Worm (Caenorhabditis elegans) whole organism, young adult: ENCODE results near the gene str-246.

ENCODE experiments used
- B0336.3 ChIP-seq: fragments of 200-800 bp; sonication (Bioruptor generic); IDR thresholded peaks from 2 replicates; pipeline ENCODE4 v1.3.6; 2022; ENCODE audit warnings: missing genetic modification characterization, missing compliant biosample characterization
- C06A6.2 ChIP-seq: fragments of 200-800 bp; sonication (Bioruptor generic); conservative IDR thresholded peaks from 2 replicates; pipeline ENCODE4 v1.3.6; 2022; ENCODE audit warnings: missing genetic modification characterization, missing compliant biosample characterization
- D2030.7 ChIP-seq: fragments of 200-800 bp; sonication (Bioruptor generic); IDR thresholded peaks from 2 replicates; pipeline ENCODE4 v1.3.6; 2022; ENCODE audit warnings: missing genetic modification reagents, missing genetic modification characterization, missing compliant biosample characterization
- F33H1.4 ChIP-seq: fragments of 200-800 bp; sonication (Bioruptor generic); IDR thresholded peaks from 2 replicates; pipeline ENCODE4 v1.3.6; 2022; ENCODE audit warnings: missing genetic modification reagents, missing genetic modification characterization, missing compliant biosample characterization
- F39B2.1 ChIP-seq: fragments of 200-800 bp; sonication (Bioruptor generic); IDR thresholded peaks from 2 replicates; pipeline ENCODE4 v1.3.6; 2022; ENCODE audit warnings: missing genetic modification reagents, missing genetic modification characterization, missing compliant biosample characterization
- F57C9.4 ChIP-seq: sonication (generic microtip); optimal IDR thresholded peaks from 2 replicates; lab custom pipeline; 2017; ENCODE audit warnings: mild to moderate bottlenecking, missing genetic modification characterization, missing compliant biosample characterization
- K11D2.4 ChIP-seq: fragments of 200-800 bp; sonication (Bioruptor generic); IDR thresholded peaks from 2 replicates; pipeline ENCODE4 v1.3.6; 2022; ENCODE audit warnings: missing genetic modification reagents, missing genetic modification characterization, missing compliant biosample characterization
- K12H6.12 ChIP-seq: fragments of 200-800 bp; sonication (Bioruptor generic); optimal IDR thresholded peaks from 2 replicates; lab custom pipeline; 2018; ENCODE audit warnings: mild to moderate bottlenecking, missing genetic modification characterization, missing compliant biosample characterization
- Y53F4B.3 ChIP-seq: fragments of 200-800 bp; sonication (Bioruptor generic); IDR thresholded peaks from 2 replicates; pipeline ENCODE4 v1.3.6; 2022; ENCODE audit warnings: missing genetic modification reagents, missing genetic modification characterization, missing compliant biosample characterization
- Y56A3A.18 ChIP-seq: fragments of 200-800 bp; sonication (Bioruptor generic); IDR thresholded peaks from 2 replicates; pipeline ENCODE4 v1.3.6; 2022; ENCODE audit warnings: missing genetic modification reagents, missing genetic modification characterization, missing compliant biosample characterization
- Y79H2A.3 ChIP-seq: fragments of 200-800 bp; sonication (Bioruptor generic); conservative IDR thresholded peaks from 2 replicates; pipeline ENCODE4 v1.3.6; 2022; ENCODE audit warnings: missing genetic modification reagents, missing genetic modification characterization, missing compliant biosample characterization
- aptf-2 ChIP-seq: fragments of 200-800 bp; sonication (Bioruptor generic); conservative IDR thresholded peaks from 2 replicates; pipeline ENCODE4 v1.3.6; 2022; ENCODE audit warnings: missing genetic modification reagents, missing genetic modification characterization, missing compliant biosample characterization
- cebp-1 ChIP-seq, 2 experiments: fragments of 200-800 bp in 1 of 2; sonication (Bioruptor generic) in 1 of 2; sonication (generic microtip) in 1 of 2; IDR thresholded peaks in 1 of 2; optimal IDR thresholded peaks in 1 of 2; 2 replicates each; pipeline versions ENCODE4 v1.3.6 to Lab custom; 2017 to 2022; ENCODE audit warnings: missing compliant biosample characterization in 2 of 2, missing genetic modification characterization in 2 of 2, mild to moderate bottlenecking in 1 of 2, missing genetic modification reagents in 1 of 2, moderate library complexity in 1 of 2
- ceh-100 ChIP-seq: fragments of 200-800 bp; sonication (Bioruptor generic); IDR thresholded peaks from 2 replicates; pipeline ENCODE4 v1.3.6; 2022; ENCODE audit warnings: missing genetic modification reagents, missing genetic modification characterization, missing compliant biosample characterization
- ceh-27 ChIP-seq: fragments of 200-800 bp; sonication (Bioruptor generic); optimal IDR thresholded peaks from 2 replicates; lab custom pipeline; 2018; ENCODE audit warnings: mild to moderate bottlenecking, missing genetic modification characterization, moderate library complexity, missing compliant biosample characterization
- egl-18 ChIP-seq: fragments of 200-800 bp; sonication (Bioruptor generic); IDR thresholded peaks from 2 replicates; pipeline ENCODE4 v1.3.6; 2022; ENCODE audit warnings: missing genetic modification reagents, missing genetic modification characterization, missing compliant biosample characterization
- egrh-3 ChIP-seq: fragments of 200-800 bp; sonication (Bioruptor generic); IDR thresholded peaks from 2 replicates; pipeline ENCODE4 v1.3.6; 2022; ENCODE audit warnings: missing genetic modification reagents, missing genetic modification characterization, missing compliant biosample characterization
- hlh-26 ChIP-seq: fragments of 200-800 bp; sonication (Bioruptor generic); conservative IDR thresholded peaks from 2 replicates; pipeline ENCODE4 v1.3.6; 2022; ENCODE audit warnings: missing genetic modification reagents, missing genetic modification characterization, missing compliant biosample characterization
- hmg-1.2 ChIP-seq: fragments of 200-800 bp; sonication (Bioruptor generic); IDR thresholded peaks from 2 replicates; pipeline ENCODE4 v1.3.6; 2022; ENCODE audit warnings: missing genetic modification reagents, missing genetic modification characterization, missing compliant biosample characterization
- hmg-20 ChIP-seq: fragments of 200-800 bp; sonication (Bioruptor generic); IDR thresholded peaks from 2 replicates; pipeline ENCODE4 v1.3.6; 2022; ENCODE audit warnings: missing genetic modification reagents, missing genetic modification characterization, missing compliant biosample characterization
- let-607 ChIP-seq, 2 experiments: fragments of 200-800 bp in 1 of 2; sonication (Bioruptor generic) in 1 of 2; sonication (generic microtip) in 1 of 2; optimal IDR thresholded peaks; 2 replicates each; lab custom pipeline; 2016 to 2018; ENCODE audit warnings: mild to moderate bottlenecking in 2 of 2, missing compliant biosample characterization in 2 of 2, missing genetic modification characterization in 2 of 2, moderate library complexity in 2 of 2, missing genotype in 1 of 2
- lin-26 ChIP-seq: fragments of 200-800 bp; sonication (Bioruptor generic); IDR thresholded peaks from 2 replicates; pipeline ENCODE4 v1.3.6; 2022; ENCODE audit warnings: missing genetic modification reagents, missing genetic modification characterization, missing compliant biosample characterization
- lin-35 ChIP-seq, 3 experiments: fragments of 150-350 bp in 2 of 3; sonication (generic microtip) in 1 of 3; optimal IDR thresholded peaks; 2 replicates each; lab custom pipeline; 2014 to 2018; ENCODE audit warnings: missing biosample characterization in 3 of 3, missing genetic modification characterization in 3 of 3, missing genetic modification reagents in 3 of 3
- lin-40 ChIP-seq: sonication (generic microtip); optimal IDR thresholded peaks from 2 replicates; lab custom pipeline; 2016; ENCODE audit warnings: missing genetic modification characterization, mild to moderate bottlenecking, missing compliant biosample characterization, missing genotype, missing genetic modification reagents
- lin-54 ChIP-seq: fragments of 200-800 bp; sonication (Bioruptor generic); optimal IDR thresholded peaks from 2 replicates; lab custom pipeline; 2018; ENCODE audit warnings: mild to moderate bottlenecking, missing genetic modification characterization, missing compliant biosample characterization
- lsl-1 ChIP-seq: fragments of 200-800 bp; sonication (Bioruptor generic); optimal IDR thresholded peaks from 2 replicates; lab custom pipeline; 2018; ENCODE audit warnings: mild to moderate bottlenecking, missing genetic modification characterization, moderate library complexity, missing compliant biosample characterization
- lsy-27 ChIP-seq: sonication (generic microtip); optimal IDR thresholded peaks from 2 replicates; lab custom pipeline; 2017; ENCODE audit warnings: missing genetic modification characterization, mild to moderate bottlenecking, missing compliant biosample characterization, antibody characterized with exemption, missing genotype, borderline replicate concordance; ENCODE audit not compliant: insufficient read depth
- madf-6 ChIP-seq: fragments of 200-800 bp; sonication (Bioruptor generic); IDR thresholded peaks from 2 replicates; pipeline ENCODE4 v1.3.6; 2022; ENCODE audit warnings: missing genetic modification reagents, missing genetic modification characterization, missing compliant biosample characterization
- mcd-1 ChIP-seq: fragments of 200-800 bp; sonication (Bioruptor generic); IDR thresholded peaks from 2 replicates; pipeline ENCODE4 v1.3.6; 2022; ENCODE audit warnings: missing genetic modification reagents, missing genetic modification characterization, missing compliant biosample characterization
- mxl-1 ChIP-seq: sonication (generic microtip); optimal IDR thresholded peaks from 2 replicates; lab custom pipeline; 2016; ENCODE audit warnings: missing genetic modification characterization, missing compliant biosample characterization
- nhr-80 ChIP-seq: sonication (generic microtip); optimal IDR thresholded peaks from 2 replicates; lab custom pipeline; 2016; ENCODE audit warnings: missing genetic modification characterization, missing compliant biosample characterization
- somi-1 ChIP-seq: fragments of 200-800 bp; sonication (Bioruptor generic); optimal IDR thresholded peaks from 2 replicates; lab custom pipeline; 2018; ENCODE audit warnings: mild to moderate bottlenecking, missing genetic modification characterization, missing compliant biosample characterization
- tbp1 ChIP-seq: fragments of 200-800 bp; sonication (Bioruptor generic); optimal IDR thresholded peaks from 2 replicates; lab custom pipeline; 2018; ENCODE audit warnings: mild to moderate bottlenecking, missing genetic modification characterization, missing compliant biosample characterization
- tlf-1 ChIP-seq: fragments of 200-800 bp; sonication (Bioruptor generic); optimal IDR thresholded peaks from 2 replicates; lab custom pipeline; 2018; ENCODE audit warnings: mild to moderate bottlenecking, missing genetic modification characterization, missing compliant biosample characterization
- unc-130 ChIP-seq: sonication (generic microtip); optimal IDR thresholded peaks from 2 replicates; lab custom pipeline; 2016; ENCODE audit warnings: missing genetic modification reagents, missing genetic modification characterization, missing compliant biosample characterization
- unc-62 ChIP-seq: fragments of 150-350 bp; optimal IDR thresholded peaks from 2 replicates; lab custom pipeline; 2014; ENCODE audit warnings: missing biosample characterization, missing genetic modification reagents, missing genetic modification characterization
- xnd-1 ChIP-seq: sonication (generic microtip); optimal IDR thresholded peaks from 2 replicates; lab custom pipeline; 2016; ENCODE audit warnings: missing genotype, missing genetic modification reagents, missing genetic modification characterization, missing compliant biosample characterization
- zfh-2 ChIP-seq: fragments of 200-800 bp; sonication (Bioruptor generic); conservative IDR thresholded peaks from 2 replicates; pipeline ENCODE4 v1.3.6; 2022; ENCODE audit warnings: missing genetic modification reagents, missing genetic modification characterization, missing compliant biosample characterization
- ztf-18 ChIP-seq: sonication (generic microtip); optimal IDR thresholded peaks from 2 replicates; lab custom pipeline; 2016; ENCODE audit warnings: missing genotype, mild to moderate bottlenecking, missing genetic modification characterization, missing compliant biosample characterization
- ztf-25 ChIP-seq: fragments of 200-800 bp; sonication (Bioruptor generic); IDR thresholded peaks from 2 replicates; pipeline ENCODE4 v1.3.6; 2022; ENCODE audit warnings: missing genetic modification reagents, missing genetic modification characterization, missing compliant biosample characterization
- ztf-6 ChIP-seq: fragments of 200-800 bp; sonication (Bioruptor generic); IDR thresholded peaks from 2 replicates; pipeline ENCODE4 v1.3.6; 2022; ENCODE audit warnings: missing genetic modification reagents, missing genetic modification characterization, missing compliant biosample characterization

str-246 gene

DNA sequence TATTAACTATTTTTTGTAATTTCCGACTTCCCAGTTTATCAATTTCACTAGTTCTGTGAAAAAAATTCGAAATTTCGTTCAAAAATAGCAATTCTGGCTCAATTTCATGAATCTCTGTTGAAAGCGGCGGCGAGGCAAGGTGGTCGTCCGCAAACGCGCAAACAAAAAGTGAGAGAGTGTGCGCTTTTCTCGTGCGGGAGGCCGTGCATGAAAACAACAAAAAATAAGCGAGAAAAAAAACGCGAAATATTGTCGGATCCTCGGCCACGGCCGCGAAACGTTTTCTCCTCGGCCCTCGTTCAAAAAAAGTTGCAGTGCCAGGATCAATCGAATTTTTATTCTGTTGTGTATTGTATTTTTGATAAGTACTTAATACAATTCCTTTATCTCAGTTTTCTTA is 35.2 kb downstream of the str-246 start (continued):
- TF ChIP-seq tlf-1 (no peak), lin-54 (GFP tag; lab: Kevin White, UChicago) (peak; percentile 59), nhr-80 (tag; lab: Kevin White, UChicago) (peak; percentile 58), K12H6.12 (tag; lab: Kevin White, UChicago) (peak; percentile 55), madf-6 (GFP tag; lab: Robert Waterston, UW) (no peak), mxl-1 (no peak), Y56A3A.18 (GFP tag; lab: Robert Waterston, UW) (no peak), unc-62 (GFP tag; lab: Kevin White, UChicago) (no peak), ztf-25 (GFP tag; lab: Robert Waterston, UW) (0 out of 2 replicates have a peak, but pooled peaks have one; percentile 41), let-607 (tag; optimal IDR thresholded peaks at IDR 0.05; lab: Kevin White, UChicago) (peak in 1 of 2 experiments; percentile 5), ceh-27 (GFP tag; lab: Kevin White, UChicago) (peak; percentile 51), ceh-100 (GFP tag; lab: Robert Waterston, UW) (peak; percentile 83), Y53F4B.3 (GFP tag; lab: Robert Waterston, UW) (no peak), ztf-6 (GFP tag; lab: Robert Waterston, UW) (no peak), tbp1 (GFP tag; lab: Kevin White, UChicago) (peak; percentile 18), C06A6.2 (0 out of 2 replicates have a peak, but pooled peaks have one; percentile 45), lin-35 (GFP tag; optimal IDR thresholded peaks at IDR 0.05; lab: Kevin White, UChicago) (peak in 1 of 3 experiments; percentile 11), aptf-2 (no peak), K11D2.4 (GFP tag; lab: Robert Waterston, UW) (peak; percentile 81), unc-130 (GFP tag; lab: Kevin White, UChicago) (peak; percentile 23), cebp-1 (GFP tag; IDR thresholded peaks at IDR 0.05; lab: Robert Waterston, UW) (no peak), cebp-1 (tag; optimal IDR thresholded peaks at IDR 0.05; lab: Kevin White, UChicago) (peak; percentile 71), somi-1 (GFP tag; lab: Kevin White, UChicago) (no peak), hmg-1.2 (GFP tag; lab: Robert Waterston, UW) (peak; percentile 55), lin-26 (GFP tag; lab: Robert Waterston, UW) (no peak), F39B2.1 (no peak), lsy-27 (no peak), Y79H2A.3 (no peak), B0336.3 (GFP tag; lab: Robert Waterston, UW) (0 out of 2 replicates have a peak, but pooled peaks have one; percentile 29), egrh-3 (GFP tag; lab: Robert Waterston, UW) (peak; percentile 42), ztf-18 (tag; lab: Kevin White, UChicago) (peak; percentile 92)

DNA sequence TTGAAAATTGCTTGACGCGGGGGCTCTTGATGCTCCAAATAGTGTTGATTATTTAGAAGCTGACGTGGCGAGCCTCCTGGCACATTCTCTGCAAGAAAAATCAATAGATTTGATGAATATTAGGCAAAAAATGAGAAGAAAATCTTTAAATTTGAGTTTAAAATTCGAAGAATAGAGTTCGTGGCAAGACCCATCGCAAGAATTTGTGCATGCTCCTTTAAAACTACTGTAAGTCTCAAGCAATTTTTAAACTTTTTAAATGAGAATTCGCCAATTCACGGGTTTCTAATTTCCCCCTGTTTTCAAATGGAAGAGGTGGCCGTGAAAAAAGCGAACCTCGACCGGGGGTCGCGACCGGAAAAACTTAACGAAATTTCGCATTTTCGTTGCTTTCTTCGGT is 36.3 kb downstream of the str-246 start:
- TF ChIP-seq lin-40 (tag; lab: Kevin White, UChicago) (no peak), F57C9.4 (tag; lab: Kevin White, UChicago) (no peak), mcd-1 (GFP tag; lab: Robert Waterston, UW) (no peak), egl-18 (GFP tag; lab: Robert Waterston, UW) (no peak), lin-54 (GFP tag; lab: Kevin White, UChicago) (peak; percentile 1), lsy-27 (no peak), D2030.7 (GFP tag; lab: Robert Waterston, UW) (peak; percentile 24; the same call in 1 of the 2 replicates), unc-62 (GFP tag; lab: Kevin White, UChicago) (no peak), xnd-1 (tag; lab: Kevin White, UChicago) (peak; percentile 39), F33H1.4 (peak; percentile 64), hmg-20 (GFP tag; lab: Robert Waterston, UW) (no peak), lsl-1 (GFP tag; lab: Kevin White, UChicago) (peak; percentile 52), K11D2.4 (GFP tag; lab: Robert Waterston, UW) (no peak), hlh-26 (GFP tag; lab: Robert Waterston, UW) (no peak), mxl-1 (no peak), madf-6 (GFP tag; lab: Robert Waterston, UW) (peak; percentile 40; the same call in 1 of the 2 replicates), Y56A3A.18 (GFP tag; lab: Robert Waterston, UW) (no peak), zfh-2 (GFP tag; lab: Robert Waterston, UW) (no peak)
- TF ChIP-seq, all 124 proteins: peak for 6
